Worm (Caenorhabditis elegans): Measurements from ENCODE around the gene C54G10.1.

ce11 chrV:14614454-14614853, 26.4 kb upstream of the C54G10.1 start:
- TF ChIP-seq T22C8.4 (GFP tag; IDR thresholded peaks at IDR 0.05) (no peak), ref-1 (GFP tag; conservative IDR thresholded peaks at IDR 0.05) (no peak), med-1 (GFP tag; optimal IDR thresholded peaks at IDR 0.05; ENCODE audit: insufficient read depth) (no peak)

Data from whole organism, midembryonic.